Worm (Caenorhabditis elegans) whole organism, midembryonic: ENCODE results near the gene clec-137.

Experiments
- T22C8.4 ChIP-seq: fragments of 200-800 bp; sonication (Bioruptor generic); IDR thresholded peaks from 2 replicates; pipeline ENCODE4 v1.3.6; 2022; ENCODE audit warnings: missing genetic modification characterization, missing compliant biosample characterization
- cog-1 ChIP-seq: sonication (generic microtip); optimal IDR thresholded peaks from 2 replicates; lab custom pipeline; 2016; ENCODE audit warnings: missing genetic modification characterization, missing compliant biosample characterization
- flt-1 ChIP-seq: fragments of 200-800 bp; sonication (Bioruptor generic); IDR thresholded peaks from 2 replicates; pipeline ENCODE4 v1.3.6; 2022; ENCODE audit warnings: missing genetic modification characterization, missing compliant biosample characterization
- klf-2 ChIP-seq: fragments of 200-800 bp; sonication (Bioruptor generic); conservative IDR thresholded peaks from 2 replicates; pipeline ENCODE4 v1.3.6; 2022; ENCODE audit warnings: missing genetic modification reagents, missing genetic modification characterization, missing compliant biosample characterization
- med-1 ChIP-seq: sonication (generic microtip); optimal IDR thresholded peaks from 2 replicates; lab custom pipeline; 2017; ENCODE audit warnings: missing genetic modification characterization, mild to moderate bottlenecking, missing compliant biosample characterization, antibody characterized with exemption, missing genetic modification reagents; ENCODE audit not compliant: insufficient read depth
- ref-1 ChIP-seq: fragments of 200-800 bp; sonication (Bioruptor generic); conservative IDR thresholded peaks from 2 replicates; pipeline ENCODE4 v1.3.6; 2022; ENCODE audit warnings: missing genetic modification reagents, missing genetic modification characterization, missing compliant biosample characterization
- tab-1 ChIP-seq: fragments of 200-800 bp; sonication (Bioruptor generic); IDR thresholded peaks from 2 replicates; pipeline ENCODE4 v1.3.6; 2022; ENCODE audit warnings: missing genetic modification characterization, missing compliant biosample characterization
- ztf-23 ChIP-seq: fragments of 200-800 bp; sonication (Bioruptor generic); IDR thresholded peaks from 2 replicates; pipeline ENCODE4 v1.3.6; 2022; ENCODE audit warnings: missing genetic modification reagents, missing genetic modification characterization, missing compliant biosample characterization

DNA sequence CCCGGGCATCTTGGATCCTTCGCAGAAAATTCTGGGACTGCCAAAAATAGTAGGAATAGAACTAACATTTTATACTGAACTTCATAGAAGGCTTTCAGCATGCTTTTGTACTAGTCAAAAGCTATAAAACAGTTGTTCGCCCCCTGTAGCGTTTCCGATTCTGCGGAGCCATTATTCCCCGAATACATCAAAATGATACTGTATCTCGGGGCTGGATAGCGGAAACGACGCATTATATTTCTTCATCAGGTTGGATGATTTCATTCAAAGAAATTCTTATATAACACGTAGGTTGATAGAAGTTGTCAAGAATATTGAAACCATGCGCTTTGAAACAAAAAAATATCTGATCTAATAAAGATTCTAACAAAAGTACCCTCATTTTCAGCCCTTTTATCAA lies at the start of gene clec-137:
- TF ChIP-seq med-1 (GFP tag; lab: Kevin White, UChicago) (no peak), klf-2 (GFP tag; lab: Robert Waterston, UW) (no peak), ztf-23 (no peak), tab-1 (GFP tag; lab: Robert Waterston, UW) (no peak), cog-1 (tag; lab: Kevin White, UChicago) (no peak), ref-1 (GFP tag; lab: Robert Waterston, UW) (no peak), flt-1 (GFP tag; lab: Robert Waterston, UW) (no peak), T22C8.4 (GFP tag; lab: Robert Waterston, UW) (no peak)
